Fruit fly (Drosophila melanogaster): ENCODE measurements around the gene CG6495.

The CG6495 gene

dm6 chr2L:10751879-10752620 lies 8.9 kb upstream of the CG6495 start (continued):
- TF ChIP-seq so (GFP tag; IDR thresholded peaks at IDR 0.05), result peak; percentile 88
- TF ChIP-seq sug (tag; optimal IDR thresholded peaks at IDR 0.05), result peak; percentile 80
- TF ChIP-seq CG17361 (GFP tag; IDR thresholded peaks at IDR 0.05), result peak; percentile 87
- TF ChIP-seq CG42726 (GFP tag; IDR thresholded peaks at IDR 0.05; ENCODE audit: partially characterized antibody), result no peak
- TF ChIP-seq nom (GFP tag; optimal IDR thresholded peaks at IDR 0.05), result no peak
- no peak; the same call in 1 of the 2 replicates for TF ChIP-seq klu (GFP tag; IDR thresholded peaks at IDR 0.05)
- TF ChIP-seq CG34376 (GFP tag; optimal IDR thresholded peaks at IDR 0.05), result peak; percentile 3
- TF ChIP-seq Aef1 (GFP tag; IDR thresholded peaks at IDR 0.05), result no peak
- TF ChIP-seq wek (GFP tag; optimal IDR thresholded peaks at IDR 0.05), result peak; percentile 92
- peak; percentile 53 for TF ChIP-seq CG17912 (GFP tag; optimal IDR thresholded peaks at IDR 0.05)
- peak; percentile 88 for TF ChIP-seq Bdp1 (GFP tag; optimal IDR thresholded peaks at IDR 0.05)
- peak; percentile 91 for TF ChIP-seq nerfin-1 (tag; optimal IDR thresholded peaks at IDR 0.05)
- TF ChIP-seq lov (optimal IDR thresholded peaks at IDR 0.05), result no peak
- peak; percentile 96 for TF ChIP-seq lov (GFP tag; IDR thresholded peaks at IDR 0.05)
- TF ChIP-seq CG17829 (tag; optimal IDR thresholded peaks at IDR 0.05), result peak; percentile 70
- peak; percentile 68 for TF ChIP-seq kah (GFP tag; optimal IDR thresholded peaks at IDR 0.05)
- TF ChIP-seq CG4854 (GFP tag; optimal IDR thresholded peaks at IDR 0.05), result peak; percentile 91
- TF ChIP-seq p53 (GFP tag; optimal IDR thresholded peaks at IDR 0.05), result peak; percentile 82
- no peak for TF ChIP-seq pzg (GFP tag; optimal IDR thresholded peaks at IDR 0.05)
- TF ChIP-seq CG3726 (GFP tag; IDR thresholded peaks at IDR 0.05), result peak; percentile 72; the same call in 1 of the 3 replicates
- peak; percentile 72 for TF ChIP-seq CG32767 (GFP tag; IDR thresholded peaks at IDR 0.05)
- 0 out of 2 replicates have a peak, but pooled peaks have one; percentile 52 for TF ChIP-seq Doc2 (GFP tag; IDR thresholded peaks at IDR 0.05)
- TF ChIP-seq cas (GFP tag; IDR thresholded peaks at IDR 0.05), result peak; percentile 20; the same call in 1 of the 2 replicates
- peak; percentile 18 for TF ChIP-seq gfzf (GFP tag; optimal IDR thresholded peaks at IDR 0.05)
- peak; percentile 86 for TF ChIP-seq CG12071 (GFP tag; optimal IDR thresholded peaks at IDR 0.05)
- TF ChIP-seq Camta (GFP tag; optimal IDR thresholded peaks at IDR 0.05), result peak; percentile 94
- peak; percentile 63 for TF ChIP-seq Meics (GFP tag; optimal IDR thresholded peaks at IDR 0.05)
- TF ChIP-seq Sin3A (optimal IDR thresholded peaks at IDR 0.05), result no peak
- TF ChIP-seq Atf3 (GFP tag; optimal IDR thresholded peaks at IDR 0.05), result peak; percentile 89
- TF ChIP-seq ken (GFP tag; IDR thresholded peaks at IDR 0.05), result peak; percentile 75
- peak; percentile 51 for TF ChIP-seq CG30020 (tag; optimal IDR thresholded peaks at IDR 0.05)
- TF ChIP-seq Xrp1 (GFP tag; IDR thresholded peaks at IDR 0.05), result peak; percentile 97
- peak; percentile 83 for TF ChIP-seq PHDP (tag; optimal IDR thresholded peaks at IDR 0.05)
- peak; percentile 93 for TF ChIP-seq CG7987 (GFP tag; optimal IDR thresholded peaks at IDR 0.05)
- TF ChIP-seq trh (GFP tag; optimal IDR thresholded peaks at IDR 0.05), result peak; percentile 88
- TF ChIP-seq Chrac-16 (GFP tag; optimal IDR thresholded peaks at IDR 0.05), result peak; percentile 26
- peak; percentile 92 for TF ChIP-seq CG10654 (GFP tag; optimal IDR thresholded peaks at IDR 0.05)
- TF ChIP-seq CG34224 (GFP tag; IDR thresholded peaks at IDR 0.05; ENCODE audit: partially characterized antibody), result no peak
- TF ChIP-seq CG13287 (GFP tag; IDR thresholded peaks at IDR 0.05; ENCODE audit: partially characterized antibody), result no peak
- TF ChIP-seq Sox100B (GFP tag; optimal IDR thresholded peaks at IDR 0.05), result peak; percentile 83
- peak; percentile 88 for TF ChIP-seq bcd (GFP tag; optimal IDR thresholded peaks at IDR 0.05)
- TF ChIP-seq CG12219 (GFP tag; optimal IDR thresholded peaks at IDR 0.05), result peak; percentile 79
- peak; percentile 54 for TF ChIP-seq Ets97D (GFP tag; optimal IDR thresholded peaks at IDR 0.05)
- peak; percentile 86 for TF ChIP-seq CG18262 (tag; optimal IDR thresholded peaks at IDR 0.05)
- TF ChIP-seq CG15601 (tag; optimal IDR thresholded peaks at IDR 0.05), result peak; percentile 95
- peak; percentile 88 for TF ChIP-seq CG7271 (tag; optimal IDR thresholded peaks at IDR 0.05)
- TF ChIP-seq CG14667 (GFP tag; IDR thresholded peaks at IDR 0.05), result peak; percentile 25; the same call in 1 of the 2 replicates
- peak; percentile 95 for TF ChIP-seq Lhr (GFP tag; optimal IDR thresholded peaks at IDR 0.05)
- no peak for TF ChIP-seq CG8478 (optimal IDR thresholded peaks at IDR 0.05)
- TF ChIP-seq CG9817 (tag; optimal IDR thresholded peaks at IDR 0.05), result peak; percentile 61
